Worm (Caenorhabditis elegans) whole organism, L2 larva: ENCODE measurements around the gene F18C5.9.
A peak's percentile ranks its signal among the peaks of the same experiment; 100 is the strongest.

Experiments used
- F13H6.1 ChIP-seq: sonication (generic microtip); optimal IDR thresholded peaks from 2 replicates; lab custom pipeline; 2016; ENCODE audit warnings: missing genetic modification characterization, missing compliant biosample characterization
- R02D3.7 ChIP-seq: fragments of 150-350 bp; optimal IDR thresholded peaks from 2 replicates; lab custom pipeline; 2014; ENCODE audit warnings: missing biosample characterization, missing genetic modification characterization
- Y55F3AM.14 ChIP-seq: fragments of 200-800 bp; sonication (Bioruptor generic); optimal IDR thresholded peaks from 2 replicates; lab custom pipeline; 2018; ENCODE audit warnings: mild to moderate bottlenecking, missing genetic modification characterization, missing compliant biosample characterization
- ZK546.5 ChIP-seq: sonication (generic microtip); optimal IDR thresholded peaks from 2 replicates; lab custom pipeline; 2017; ENCODE audit warnings: missing biosample characterization, missing genetic modification characterization
- alr-1 ChIP-seq: fragments of 150-350 bp; optimal IDR thresholded peaks from 2 replicates; lab custom pipeline; 2014; ENCODE audit warnings: missing biosample characterization, missing genetic modification characterization
- aly-2 ChIP-seq: fragments of 150-350 bp; optimal IDR thresholded peaks from 2 replicates; lab custom pipeline; 2014; ENCODE audit warnings: missing biosample characterization, missing genetic modification characterization
- ama-1 ChIP-seq: fragments of 150-350 bp; optimal IDR thresholded peaks from 2 replicates; lab custom pipeline; 2018; ENCODE audit warnings: inconsistent platforms
- blmp-1 ChIP-seq: sonication (generic microtip); optimal IDR thresholded peaks from 2 replicates; lab custom pipeline; 2017; ENCODE audit warnings: missing genetic modification characterization, mild to moderate bottlenecking, missing compliant biosample characterization, antibody characterized with exemption, moderate library complexity; ENCODE audit not compliant: insufficient read depth
- ceh-16 ChIP-seq: fragments of 150-350 bp; optimal IDR thresholded peaks from 2 replicates; lab custom pipeline; 2014; ENCODE audit warnings: missing biosample characterization, missing genetic modification characterization
- ceh-82 ChIP-seq: fragments of 150-350 bp; optimal IDR thresholded peaks from 2 replicates; lab custom pipeline; 2014; ENCODE audit warnings: missing biosample characterization, missing genetic modification characterization
- crh-2 ChIP-seq: sonication (generic microtip); optimal IDR thresholded peaks from 2 replicates; lab custom pipeline; 2017; ENCODE audit warnings: missing biosample characterization, missing genetic modification characterization
- dmd-4 ChIP-seq: sonication (generic microtip); optimal IDR thresholded peaks from 2 replicates; lab custom pipeline; 2017; ENCODE audit warnings: missing biosample characterization, missing genetic modification characterization
- fos-1 ChIP-seq: fragments of 150-350 bp; optimal IDR thresholded peaks from 2 replicates; lab custom pipeline; 2014; ENCODE audit warnings: missing biosample characterization, missing genetic modification characterization
- gmeb-1 ChIP-seq: fragments of 150-350 bp; optimal IDR thresholded peaks from 2 replicates; lab custom pipeline; 2014; ENCODE audit warnings: missing biosample characterization, missing genetic modification characterization
- lin-11 ChIP-seq: fragments of 150-350 bp; sonication (generic microtip); optimal IDR thresholded peaks from 2 replicates; lab custom pipeline; 2014; ENCODE audit warnings: missing biosample characterization, missing genetic modification characterization, inconsistent platforms, mixed read lengths
- lin-13 ChIP-seq: fragments of 150-350 bp; optimal IDR thresholded peaks from 2 replicates; lab custom pipeline; 2014; ENCODE audit warnings: missing biosample characterization, missing genetic modification reagents, missing genetic modification characterization
- lin-39 ChIP-seq: fragments of 150-350 bp; optimal IDR thresholded peaks from 2 replicates; lab custom pipeline; 2014; ENCODE audit warnings: missing biosample characterization, missing genetic modification reagents, missing genetic modification characterization
- lsy-2 ChIP-seq, 2 experiments: fragments of 150-350 bp in 1 of 2; sonication (generic microtip) in 1 of 2; optimal IDR thresholded peaks; 2 replicates each; lab custom pipeline; 2014 to 2017; ENCODE audit warnings: missing biosample characterization in 2 of 2, missing genetic modification characterization in 2 of 2
- mab-5 ChIP-seq: fragments of 150-350 bp; optimal IDR thresholded peaks from 2 replicates; lab custom pipeline; 2014; ENCODE audit warnings: missing biosample characterization, missing genetic modification characterization
- mbf-1 ChIP-seq: sonication (generic microtip); optimal IDR thresholded peaks from 2 replicates; lab custom pipeline; 2017; ENCODE audit warnings: missing biosample characterization, missing genetic modification characterization
- mdl-1 ChIP-seq, 2 experiments: fragments of 150-350 bp in 1 of 2; sonication (generic microtip) in 1 of 2; optimal IDR thresholded peaks; 2 replicates each; lab custom pipeline; 2017; ENCODE audit warnings: missing biosample characterization in 2 of 2, missing genetic modification characterization in 2 of 2
- nhr-11 ChIP-seq: fragments of 150-350 bp; optimal IDR thresholded peaks from 2 replicates; lab custom pipeline; 2014; ENCODE audit warnings: missing biosample characterization, missing genetic modification characterization
- nhr-12 ChIP-seq: fragments of 150-350 bp; optimal IDR thresholded peaks from 2 replicates; lab custom pipeline; 2014; ENCODE audit warnings: missing biosample characterization, missing genetic modification characterization
- nhr-129 ChIP-seq: fragments of 150-350 bp; optimal IDR thresholded peaks from 2 replicates; lab custom pipeline; 2014; ENCODE audit warnings: missing biosample characterization, missing genetic modification characterization
- nhr-21 ChIP-seq: fragments of 150-350 bp; optimal IDR thresholded peaks from 2 replicates; lab custom pipeline; 2014; ENCODE audit warnings: missing biosample characterization, missing genetic modification characterization
- nhr-23 ChIP-seq: fragments of 150-350 bp; optimal IDR thresholded peaks from 2 replicates; lab custom pipeline; 2014; ENCODE audit warnings: missing biosample characterization, missing genetic modification reagents, missing genetic modification characterization
- nhr-237 ChIP-seq: fragments of 150-350 bp; optimal IDR thresholded peaks from 2 replicates; lab custom pipeline; 2014; ENCODE audit warnings: missing biosample characterization, missing genetic modification characterization
- nhr-25 ChIP-seq: fragments of 150-350 bp; sonication (generic microtip); optimal IDR thresholded peaks from 3 replicates; lab custom pipeline; 2014; ENCODE audit warnings: missing biosample characterization, missing genetic modification characterization
- peb-1 ChIP-seq: fragments of 150-350 bp; optimal IDR thresholded peaks from 2 replicates; lab custom pipeline; 2014; ENCODE audit warnings: missing biosample characterization, missing genetic modification characterization
- sem-4 ChIP-seq: fragments of 150-350 bp; optimal IDR thresholded peaks from 2 replicates; lab custom pipeline; 2014; ENCODE audit warnings: missing biosample characterization, missing genetic modification reagents, missing genetic modification characterization
- sma-3 ChIP-seq: sonication (generic microtip); optimal IDR thresholded peaks from 2 replicates; lab custom pipeline; 2016; ENCODE audit warnings: missing genetic modification reagents, missing genetic modification characterization, missing compliant biosample characterization
- sma-9 ChIP-seq, 2 experiments: fragments of 150-350 bp in 1 of 2; sonication (generic microtip) in 1 of 2; optimal IDR thresholded peaks; 2 replicates each; lab custom pipeline; 2014 to 2016; ENCODE audit warnings: missing genetic modification characterization in 2 of 2, mild to moderate bottlenecking in 1 of 2, missing biosample characterization in 1 of 2, missing compliant biosample characterization in 1 of 2, missing genetic modification reagents in 1 of 2, moderate library complexity in 1 of 2
- snpc-4 ChIP-seq: fragments of 150-350 bp; optimal IDR thresholded peaks from 2 replicates; lab custom pipeline; 2014; ENCODE audit warnings: missing biosample characterization, missing genetic modification characterization
- unc-39 ChIP-seq: fragments of 150-350 bp; optimal IDR thresholded peaks from 2 replicates; lab custom pipeline; 2014; ENCODE audit warnings: missing biosample characterization, missing genetic modification characterization
- unc-55 ChIP-seq: fragments of 150-350 bp; sonication (generic microtip); optimal IDR thresholded peaks from 3 replicates; lab custom pipeline; 2014; ENCODE audit warnings: missing biosample characterization, missing genetic modification reagents, missing genetic modification characterization
- unc-62 ChIP-seq: fragments of 150-350 bp; optimal IDR thresholded peaks from 2 replicates; lab custom pipeline; 2014; ENCODE audit warnings: missing biosample characterization, missing genetic modification reagents, missing genetic modification characterization
- zag-1 ChIP-seq: fragments of 150-350 bp; optimal IDR thresholded peaks from 2 replicates; lab custom pipeline; 2014; ENCODE audit warnings: missing biosample characterization, missing genetic modification characterization
- ztf-4 ChIP-seq: fragments of 150-350 bp; optimal IDR thresholded peaks from 2 replicates; lab custom pipeline; 2014; ENCODE audit warnings: missing biosample characterization, missing genetic modification characterization

Gene F18C5.9

ce11 chrII:6589408-6589807 is 22.5 kb downstream of the F18C5.9 start, which contains the start of gene vps-32.1:
Gene vps-32.1 (plus strand): TSS chrII:6589708.
- no peak for TF ChIP-seq unc-62 (GFP tag; lab: Kevin White, UChicago)
- no peak for TF ChIP-seq mab-5 (tag; lab: Kevin White, UChicago)
- TF ChIP-seq zag-1: no peak
- TF ChIP-seq nhr-25 (tag; lab: Kevin White, UChicago): no peak
- peak; percentile 48 for TF ChIP-seq sma-9 (GFP tag; optimal IDR thresholded peaks at IDR 0.05; lab: Kevin White, UChicago)
- no peak for TF ChIP-seq sma-9 (tag; optimal IDR thresholded peaks at IDR 0.05; lab: Kevin White, UChicago)
- no peak for TF ChIP-seq sma-3
- TF ChIP-seq fos-1 (tag; lab: Kevin White, UChicago): peak; percentile 88
- no peak for TF ChIP-seq aly-2 (tag; lab: Kevin White, UChicago)
- no peak for TF ChIP-seq snpc-4
- TF ChIP-seq crh-2 (tag; lab: Kevin White, UChicago): peak; percentile 29
- TF ChIP-seq lin-11 (tag; lab: Kevin White, UChicago): no peak
- no peak for TF ChIP-seq lin-13 (GFP tag; lab: Kevin White, UChicago)
- TF ChIP-seq blmp-1 (tag; lab: Kevin White, UChicago): peak; percentile 25

- TF ChIP-seq ceh-82 (no peak), mbf-1 (tag; lab: Kevin White, UChicago) (no peak), lsy-2 (tag; optimal IDR thresholded peaks at IDR 0.05; lab: Kevin White, UChicago) (no peak), unc-39 (no peak), ZK546.5 (tag; lab: Kevin White, UChicago) (no peak), R02D3.7 (tag; lab: Kevin White, UChicago) (no peak), nhr-237 (no peak), sem-4 (tag; lab: Kevin White, UChicago) (no peak), peb-1 (tag; lab: Kevin White, UChicago) (no peak), lin-39 (tag; lab: Kevin White, UChicago) (no peak), gmeb-1 (tag; lab: Kevin White, UChicago) (no peak), F13H6.1 (no peak), aly-2 (tag; lab: Kevin White, UChicago) (no peak), ceh-16 (tag; lab: Kevin White, UChicago) (no peak)
Observed at ce11 chrII:6591000-6591399, 24.1 kb downstream of the F18C5.9 start.

- TF ChIP-seq ama-1 (no peak), nhr-23 (no peak), alr-1 (no peak), crh-2 (tag; lab: Kevin White, UChicago) (no peak), nhr-25 (tag; lab: Kevin White, UChicago) (no peak)
Observed at ce11 chrII:6592251-6592650, 25.3 kb downstream of the F18C5.9 start, which contains the start of gene C56C10.9. Gene C56C10.9 (minus strand): TSS chrII:6592351.

- TF ChIP-seq mdl-1 (tag; optimal IDR thresholded peaks at IDR 0.05; lab: Kevin White, UChicago) (no peak), snpc-4 (no peak), fos-1 (tag; lab: Kevin White, UChicago) (no peak), F13H6.1 (no peak), crh-2 (tag; lab: Kevin White, UChicago) (no peak), Y55F3AM.14 (GFP tag; lab: Kevin White, UChicago) (no peak), ztf-4 (no peak), alr-1 (no peak), ceh-82 (no peak), ceh-16 (tag; lab: Kevin White, UChicago) (no peak), lin-13 (GFP tag; lab: Kevin White, UChicago) (no peak)
Observed at ce11 chrII:6594151-6594550, 27.2 kb downstream of the F18C5.9 start, which contains the start of gene aipr-1. Gene aipr-1 (minus strand): TSS chrII:6594251.

ce11 chrII:6597507-6597906 is 30.6 kb downstream of the F18C5.9 start:
- TF ChIP-seq unc-39 (no peak), unc-55 (GFP tag; lab: Kevin White, UChicago) (no peak), nhr-21 (tag; lab: Kevin White, UChicago) (no peak), nhr-129 (tag; lab: Kevin White, UChicago) (no peak), dmd-4 (tag; lab: Kevin White, UChicago) (no peak), mdl-1 (tag; optimal IDR thresholded peaks at IDR 0.05; lab: Kevin White, UChicago) (no peak), mab-5 (tag; lab: Kevin White, UChicago) (no peak), nhr-25 (tag; lab: Kevin White, UChicago) (no peak), Y55F3AM.14 (GFP tag; lab: Kevin White, UChicago) (no peak), nhr-12 (tag; lab: Kevin White, UChicago) (no peak), ZK546.5 (tag; lab: Kevin White, UChicago) (no peak), lin-11 (tag; lab: Kevin White, UChicago) (no peak), ceh-82 (no peak), fos-1 (tag; lab: Kevin White, UChicago) (no peak), lin-13 (GFP tag; lab: Kevin White, UChicago) (no peak), nhr-11 (tag; lab: Kevin White, UChicago) (no peak)
- TF ChIP-seq, all 48 proteins: peak for 0
